Worm (Caenorhabditis elegans): ENCODE results near the gene F41G3.21.

The F41G3.21 gene

DNA sequence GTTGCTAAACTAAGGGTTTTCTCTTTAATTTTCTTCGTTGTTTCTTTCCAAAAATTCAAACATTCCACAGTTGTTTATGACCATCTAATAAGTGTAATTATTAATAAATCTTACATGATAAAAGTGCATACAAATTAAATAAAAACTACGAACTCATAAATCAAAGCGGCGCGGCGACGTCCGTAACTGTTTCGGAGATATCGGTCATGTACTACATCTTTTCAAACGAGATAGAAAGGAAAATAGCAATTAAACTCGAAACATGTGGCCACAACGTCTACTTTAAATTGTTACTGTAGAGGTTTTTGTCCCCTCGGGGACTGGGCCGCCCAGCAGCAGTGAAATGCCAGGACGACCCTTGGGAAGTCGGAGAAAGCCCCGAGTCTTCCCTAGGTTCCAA, 36.9 kb downstream of the F41G3.21 start:
- TF ChIP-seq blmp-1 (tag; optimal IDR thresholded peaks at IDR 0.05) (peak; percentile 86), lin-35 (GFP tag; optimal IDR thresholded peaks at IDR 0.05) (no peak)

- TF ChIP-seq blmp-1 (tag; optimal IDR thresholded peaks at IDR 0.05) (peak; percentile 99), elt-3 (tag; optimal IDR thresholded peaks at IDR 0.05) (peak in 1 of 6 experiments; percentile 11), alr-1 (tag; optimal IDR thresholded peaks at IDR 0.05; ENCODE audit: borderline replicate concordance) (no peak)
Observed at ce11 chrII:6713832-6714342, 38.9 kb downstream of the F41G3.21 start, which contains the start of gene dpy-2. dpy-2 (plus strand) TSS chrII:6714292.

DNA sequence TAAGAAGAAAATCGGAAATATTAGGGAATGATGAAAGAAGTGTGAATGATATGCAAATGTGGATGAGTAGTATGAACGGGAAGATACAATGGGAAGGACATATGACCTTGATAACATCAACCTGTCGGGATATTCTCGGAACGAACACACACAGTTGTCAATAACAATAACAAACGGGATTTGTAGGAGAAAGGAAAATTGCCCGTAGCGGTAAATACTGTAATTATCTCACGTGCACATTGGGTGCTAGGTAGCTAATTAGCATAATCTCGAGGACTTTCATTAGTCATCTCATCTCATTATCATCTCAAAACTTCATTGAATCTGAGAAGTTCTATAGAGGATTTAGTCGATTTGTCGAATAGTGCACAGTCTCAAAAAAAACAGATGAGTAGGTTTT, 39.7 kb downstream of the F41G3.21 start:
- no peak for TF ChIP-seq snu-23 (GFP tag; optimal IDR thresholded peaks at IDR 0.05)
- no peak for TF ChIP-seq ets-5 (GFP tag; IDR thresholded peaks at IDR 0.05)
- TF ChIP-seq hlh-4 (tag; optimal IDR thresholded peaks at IDR 0.05): no peak
- TF ChIP-seq lin-13 (GFP tag; optimal IDR thresholded peaks at IDR 0.05): no peak
- no peak for TF ChIP-seq snpc-4 (tag; optimal IDR thresholded peaks at IDR 0.05)
- TF ChIP-seq mef-2 (tag; optimal IDR thresholded peaks at IDR 0.05): no peak
- TF ChIP-seq zag-1 (tag; optimal IDR thresholded peaks at IDR 0.05): no peak
- TF ChIP-seq vab-15 (tag; optimal IDR thresholded peaks at IDR 0.05): no peak
- no peak for TF ChIP-seq ces-1 (GFP tag; optimal IDR thresholded peaks at IDR 0.05)
- TF ChIP-seq fos-1 (tag; optimal IDR thresholded peaks at IDR 0.05): no peak
- TF ChIP-seq nhr-84 (tag; optimal IDR thresholded peaks at IDR 0.05): no peak
- no peak for TF ChIP-seq sptf-1 (tag; optimal IDR thresholded peaks at IDR 0.05)
- TF ChIP-seq fkh-8 (tag; optimal IDR thresholded peaks at IDR 0.05): no peak
- no peak for TF ChIP-seq mdl-1 (tag; optimal IDR thresholded peaks at IDR 0.05)
- TF ChIP-seq unc-98 (GFP tag; IDR thresholded peaks at IDR 0.05): no peak

ce11 chrII:6712177-6712981, 40.4 kb downstream of the F41G3.21 start, which contains the start of the genes dpy-10 and T14B4.19:
dpy-10 (minus strand) TSS chrII:6712227.
T14B4.19 (minus strand) TSS chrII:6712931.
- no peak for TF ChIP-seq unc-98 (GFP tag; IDR thresholded peaks at IDR 0.05)
- TF ChIP-seq fos-1 (tag; optimal IDR thresholded peaks at IDR 0.05): no peak
- no peak for TF ChIP-seq lin-13 (GFP tag; optimal IDR thresholded peaks at IDR 0.05)
- TF ChIP-seq nhr-85 (tag): peak; percentile 64
- peak in 2 of 6 experiments; percentile 87 to 98 for TF ChIP-seq elt-3 (tag; optimal IDR thresholded peaks at IDR 0.05)
- no peak for TF ChIP-seq tlp-1 (tag; optimal IDR thresholded peaks at IDR 0.05)
- TF ChIP-seq mef-2 (tag; optimal IDR thresholded peaks at IDR 0.05): no peak
- peak; percentile 99 for TF ChIP-seq blmp-1 (tag; optimal IDR thresholded peaks at IDR 0.05)
- no peak for TF ChIP-seq efl-1 (optimal IDR thresholded peaks at IDR 0.05)
- TF ChIP-seq efl-1 (GFP tag; optimal IDR thresholded peaks at IDR 0.05 in 1 of 2): no peak
- TF ChIP-seq aha-1 (tag; optimal IDR thresholded peaks at IDR 0.05): no peak
- TF ChIP-seq egl-27 (tag; optimal IDR thresholded peaks at IDR 0.05): no peak
- TF ChIP-seq unc-30 (tag; optimal IDR thresholded peaks at IDR 0.05): no peak
- peak; percentile 42 for TF ChIP-seq lin-14 (GFP tag; optimal IDR thresholded peaks at IDR 0.05)

- no peak for TF ChIP-seq lin-14 (GFP tag; optimal IDR thresholded peaks at IDR 0.05)
- TF ChIP-seq efl-1 (optimal IDR thresholded peaks at IDR 0.05): no peak
- TF ChIP-seq efl-1 (GFP tag; optimal IDR thresholded peaks at IDR 0.05 in 1 of 2): peak in 1 of 2 experiments; percentile 14
Observed at ce11 chrII:6710596-6710995, 42.2 kb downstream of the F41G3.21 start.

- TF ChIP-seq blmp-1 (tag; optimal IDR thresholded peaks at IDR 0.05) (peak; percentile 29), ets-5 (GFP tag; IDR thresholded peaks at IDR 0.05) (no peak), lin-14 (GFP tag; optimal IDR thresholded peaks at IDR 0.05) (peak; percentile 49), fkh-10 (GFP tag; optimal IDR thresholded peaks at IDR 0.05) (peak; percentile 67), F16B12.6 (tag; optimal IDR thresholded peaks at IDR 0.05) (no peak), ceh-8 (GFP tag; optimal IDR thresholded peaks at IDR 0.05) (no peak), elt-3 (tag; optimal IDR thresholded peaks at IDR 0.05) (no peak)
Observed at ce11 chrII:6709680-6710079, 43.1 kb downstream of the F41G3.21 start.

All from whole organism, L1 larva.